Worm (Caenorhabditis elegans) whole organism, midembryonic: Measurements from ENCODE around the gene C06A8.8.

ENCODE experiments used
- T22C8.4 ChIP-seq: fragments of 200-800 bp; sonication (Bioruptor generic); IDR thresholded peaks from 2 replicates; pipeline ENCODE4 v1.3.6; 2022; ENCODE audit warnings: missing genetic modification characterization, missing compliant biosample characterization
- cog-1 ChIP-seq: sonication (generic microtip); optimal IDR thresholded peaks from 2 replicates; lab custom pipeline; 2016; ENCODE audit warnings: missing genetic modification characterization, missing compliant biosample characterization
- ref-1 ChIP-seq: fragments of 200-800 bp; sonication (Bioruptor generic); conservative IDR thresholded peaks from 2 replicates; pipeline ENCODE4 v1.3.6; 2022; ENCODE audit warnings: missing genetic modification reagents, missing genetic modification characterization, missing compliant biosample characterization
- tab-1 ChIP-seq: fragments of 200-800 bp; sonication (Bioruptor generic); IDR thresholded peaks from 2 replicates; pipeline ENCODE4 v1.3.6; 2022; ENCODE audit warnings: missing genetic modification characterization, missing compliant biosample characterization
- ztf-23 ChIP-seq: fragments of 200-800 bp; sonication (Bioruptor generic); IDR thresholded peaks from 2 replicates; pipeline ENCODE4 v1.3.6; 2022; ENCODE audit warnings: missing genetic modification reagents, missing genetic modification characterization, missing compliant biosample characterization
- ztf-29 ChIP-seq: fragments of 200-800 bp; sonication (Bioruptor generic); IDR thresholded peaks from 2 replicates; pipeline ENCODE4 v1.3.6; 2022; ENCODE audit warnings: missing genetic modification reagents, missing genetic modification characterization, missing compliant biosample characterization

DNA sequence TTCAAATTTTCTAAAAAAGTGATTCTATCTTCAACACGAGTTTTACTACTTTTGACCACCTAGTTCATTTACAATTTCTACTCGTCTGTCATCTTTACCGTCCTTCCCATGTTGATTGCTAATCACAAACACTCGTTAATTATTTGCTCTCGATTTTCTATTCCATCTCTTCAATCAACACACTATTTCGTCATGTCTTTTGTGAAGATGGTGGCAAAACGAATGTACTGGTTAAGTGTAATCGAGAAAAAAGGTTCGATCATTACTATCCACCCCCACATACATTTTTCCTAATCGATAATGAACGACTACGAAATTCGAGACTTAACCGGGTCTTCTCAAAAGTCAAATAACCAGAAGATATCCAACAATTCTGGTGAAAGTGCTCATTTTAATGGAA is 47.2 kb downstream of the C06A8.8 start, which contains the start of gene cpna-2:
- TF ChIP-seq tab-1 (GFP tag; lab: Robert Waterston, UW) (no peak), ref-1 (GFP tag; lab: Robert Waterston, UW) (no peak), cog-1 (tag; lab: Kevin White, UChicago) (no peak), T22C8.4 (GFP tag; lab: Robert Waterston, UW) (no peak), ztf-29 (GFP tag; lab: Robert Waterston, UW) (no peak), ztf-23 (no peak)
